Fruit fly (Drosophila melanogaster) whole organism, adult: ENCODE measurements around the gene CycT.

Experiments used
- CG12768 ChIP-seq: fragments of 200-800 bp; sonication (Bioruptor generic); optimal IDR thresholded peaks from 2 replicates; lab custom pipeline; 2017; ENCODE audit warnings: missing biosample characterization, missing genetic modification characterization, mild to moderate bottlenecking, moderate library complexity, missing genetic modification reagents
- CG14711 ChIP-seq: fragments of 200-800 bp; sonication (Bioruptor generic); optimal IDR thresholded peaks from 2 replicates; lab custom pipeline; 2018; ENCODE audit warnings: missing biosample characterization, mild to moderate bottlenecking, missing genetic modification characterization, moderate library complexity
- CG33017 ChIP-seq: fragments of 200-800 bp; sonication (Bioruptor generic); optimal IDR thresholded peaks from 2 replicates; lab custom pipeline; 2018; ENCODE audit warnings: missing biosample characterization, mild to moderate bottlenecking, missing genetic modification characterization, moderate library complexity
- CG7045 ChIP-seq: fragments of 200-800 bp; sonication (Bioruptor generic); optimal IDR thresholded peaks from 2 replicates; lab custom pipeline; 2017; ENCODE audit warnings: missing biosample characterization, mild to moderate bottlenecking, missing genetic modification characterization
- Crg-1 ChIP-seq: fragments of 200-800 bp; sonication (Bioruptor generic); optimal IDR thresholded peaks from 2 replicates; lab custom pipeline; 2016; ENCODE audit warnings: missing biosample characterization, missing genetic modification characterization
- Hr96 ChIP-seq: fragments of 200-800 bp; sonication (Bioruptor generic); optimal IDR thresholded peaks from 2 replicates; lab custom pipeline; 2016; ENCODE audit warnings: missing biosample characterization, missing genetic modification characterization
- Mnt ChIP-seq: fragments of 200-800 bp; sonication (Bioruptor generic); optimal IDR thresholded peaks from 2 replicates; lab custom pipeline; 2016; ENCODE audit warnings: missing biosample characterization, mild to moderate bottlenecking, missing genetic modification characterization
- bab1 ChIP-seq: fragments of 200-800 bp; sonication (Bioruptor generic); optimal IDR thresholded peaks from 3 replicates; lab custom pipeline; 2019; ENCODE audit warnings: missing biosample characterization, mild to moderate bottlenecking, missing genetic modification characterization, moderate library complexity
- cic ChIP-seq: fragments of 200-800 bp; sonication (Bioruptor generic); optimal IDR thresholded peaks from 2 replicates; lab custom pipeline; 2017; ENCODE audit warnings: missing biosample characterization, mild to moderate bottlenecking, missing genetic modification characterization, moderate library complexity
- pad ChIP-seq: fragments of 200-800 bp; sonication (Bioruptor generic); optimal IDR thresholded peaks from 3 replicates; lab custom pipeline; 2017; ENCODE audit warnings: missing biosample characterization, missing genetic modification characterization, mild to moderate bottlenecking, moderate library complexity, missing genetic modification reagents

DNA sequence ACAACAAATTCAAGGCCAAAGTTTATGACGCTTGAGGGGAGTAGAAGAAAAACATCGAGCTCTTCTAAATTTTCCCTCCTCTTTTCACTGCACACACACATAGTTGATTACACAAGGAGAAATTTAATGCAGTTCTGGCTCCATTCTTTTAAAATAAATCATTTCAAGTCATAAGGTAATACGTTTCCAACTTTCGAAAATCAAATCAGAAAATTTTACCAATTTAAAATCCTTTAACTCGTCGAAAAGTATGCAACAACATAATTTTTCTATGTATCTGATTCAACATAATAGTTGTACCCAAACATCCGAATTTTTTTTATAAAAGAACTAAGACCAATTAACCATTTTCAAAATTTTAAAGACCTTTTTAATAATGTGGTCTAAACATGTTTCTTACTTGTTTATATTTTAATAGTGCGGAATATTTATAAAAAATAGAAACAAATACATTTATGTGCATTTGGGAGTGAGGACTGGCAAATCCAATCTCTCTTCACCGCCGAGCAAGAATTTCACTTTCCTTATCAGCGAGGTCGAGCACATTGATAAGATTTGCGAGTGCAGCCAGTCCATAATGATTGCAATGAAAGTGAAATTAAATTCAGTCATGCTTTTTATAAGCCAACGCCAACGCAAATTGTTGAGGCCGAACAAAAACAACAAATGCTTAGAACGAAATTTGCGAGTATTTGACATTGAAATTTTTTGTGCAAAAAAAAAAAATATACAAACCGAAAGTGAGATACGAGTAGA is 51.4 kb downstream of the CycT start:
- no peak for TF ChIP-seq cic
- no peak for TF ChIP-seq pad (GFP tag; lab: Kevin White, UChicago)
- TF ChIP-seq Hr96 (GFP tag; lab: Kevin White, UChicago), result no peak
- TF ChIP-seq Mnt (GFP tag; lab: Kevin White, UChicago), result no peak
- no peak for TF ChIP-seq CG14711
- no peak for TF ChIP-seq Crg-1 (GFP tag; lab: Kevin White, UChicago)
- TF ChIP-seq bab1 (GFP tag; lab: Kevin White, UChicago), result no peak
- no peak for TF ChIP-seq CG12768
- no peak for TF ChIP-seq CG7045 (GFP tag; lab: Kevin White, UChicago)
- no peak for TF ChIP-seq CG33017 (tag; lab: Kevin White, UChicago)
